Worm (Caenorhabditis elegans) whole organism, L2 larva: ENCODE data around the gene snn-1.

Experiments used
- Y55F3AM.14 ChIP-seq: fragments of 200-800 bp; sonication (Bioruptor generic); optimal IDR thresholded peaks from 2 replicates; lab custom pipeline; 2018; ENCODE audit warnings: mild to moderate bottlenecking, missing genetic modification characterization, missing compliant biosample characterization
- ceh-16 ChIP-seq: fragments of 150-350 bp; optimal IDR thresholded peaks from 2 replicates; lab custom pipeline; 2014; ENCODE audit warnings: missing biosample characterization, missing genetic modification characterization
- nhr-11 ChIP-seq: fragments of 150-350 bp; optimal IDR thresholded peaks from 2 replicates; lab custom pipeline; 2014; ENCODE audit warnings: missing biosample characterization, missing genetic modification characterization
- nhr-23 ChIP-seq: fragments of 150-350 bp; optimal IDR thresholded peaks from 2 replicates; lab custom pipeline; 2014; ENCODE audit warnings: missing biosample characterization, missing genetic modification reagents, missing genetic modification characterization
- nhr-237 ChIP-seq: fragments of 150-350 bp; optimal IDR thresholded peaks from 2 replicates; lab custom pipeline; 2014; ENCODE audit warnings: missing biosample characterization, missing genetic modification characterization
- nhr-6 ChIP-seq: fragments of 150-350 bp; optimal IDR thresholded peaks from 2 replicates; lab custom pipeline; 2014; ENCODE audit warnings: missing biosample characterization, missing genetic modification characterization
- nhr-77 ChIP-seq: fragments of 150-350 bp; optimal IDR thresholded peaks from 2 replicates; lab custom pipeline; 2014; ENCODE audit warnings: missing biosample characterization, missing genetic modification characterization
- unc-62 ChIP-seq: fragments of 150-350 bp; optimal IDR thresholded peaks from 2 replicates; lab custom pipeline; 2014; ENCODE audit warnings: missing biosample characterization, missing genetic modification reagents, missing genetic modification characterization
- ztf-11 ChIP-seq: sonication (generic microtip); optimal IDR thresholded peaks from 2 replicates; lab custom pipeline; 2017; ENCODE audit warnings: missing biosample characterization, missing genetic modification characterization
- ztf-4 ChIP-seq: fragments of 150-350 bp; optimal IDR thresholded peaks from 2 replicates; lab custom pipeline; 2014; ENCODE audit warnings: missing biosample characterization, missing genetic modification characterization

ce11 chrIV:1827362-1827761 lies 12.4 kb upstream of the snn-1 start:
- TF ChIP-seq nhr-6 (tag; lab: Kevin White, UChicago) (no peak), nhr-77 (tag; lab: Kevin White, UChicago) (no peak), Y55F3AM.14 (GFP tag; lab: Kevin White, UChicago) (no peak), unc-62 (GFP tag; lab: Kevin White, UChicago) (no peak), nhr-237 (tag; lab: Kevin White, UChicago) (no peak), ztf-11 (tag; lab: Kevin White, UChicago) (no peak), ceh-16 (tag; lab: Kevin White, UChicago) (no peak), nhr-23 (tag; lab: Kevin White, UChicago) (no peak), ztf-4 (no peak), nhr-11 (tag; lab: Kevin White, UChicago) (no peak)
